Worm (Caenorhabditis elegans) whole organism, early embryonic: ENCODE data around the gene F59B2.3.

ENCODE experiments used
- F13C5.2 ChIP-seq: sonication (generic microtip); optimal IDR thresholded peaks from 2 replicates; lab custom pipeline; 2017; ENCODE audit warnings: mild to moderate bottlenecking, missing genetic modification characterization, inconsistent platforms, missing compliant biosample characterization
- ama-1 ChIP-seq: fragments of 150-350 bp; optimal IDR thresholded peaks from 2 replicates; lab custom pipeline; 2014
- ceh-13 ChIP-seq: fragments of 200-800 bp; sonication (Bioruptor generic); optimal IDR thresholded peaks from 2 replicates; lab custom pipeline; 2018; ENCODE audit warnings: mild to moderate bottlenecking, missing genetic modification characterization, missing compliant biosample characterization
- ets-7 ChIP-seq: sonication (generic microtip); optimal IDR thresholded peaks from 2 replicates; lab custom pipeline; 2016; ENCODE audit warnings: missing genotype, missing genetic modification characterization, missing compliant biosample characterization
- hmg-4 ChIP-seq: fragments of 200-800 bp; sonication (Bioruptor generic); optimal IDR thresholded peaks from 2 replicates; lab custom pipeline; 2018; ENCODE audit warnings: mild to moderate bottlenecking, missing genetic modification characterization, missing compliant biosample characterization
- hnd-1 ChIP-seq: sonication (generic microtip); optimal IDR thresholded peaks from 2 replicates; lab custom pipeline; 2016; ENCODE audit warnings: missing genetic modification characterization, missing compliant biosample characterization
- scrt-1 ChIP-seq: fragments of 200-800 bp; sonication (Bioruptor generic); IDR thresholded peaks from 2 replicates; pipeline ENCODE4 v1.3.6; 2022; ENCODE audit warnings: missing genetic modification characterization, missing compliant biosample characterization
- sea-1 ChIP-seq: fragments of 200-800 bp; sonication (Bioruptor generic); conservative IDR thresholded peaks from 2 replicates; pipeline ENCODE4 v1.3.6; 2022; ENCODE audit warnings: missing genetic modification characterization, missing compliant biosample characterization
- tbx-37 ChIP-seq: fragments of 200-800 bp; sonication (Bioruptor generic); conservative IDR thresholded peaks from 2 replicates; pipeline ENCODE4 v1.3.6; 2022; ENCODE audit warnings: missing genetic modification reagents, missing genetic modification characterization, missing compliant biosample characterization

DNA sequence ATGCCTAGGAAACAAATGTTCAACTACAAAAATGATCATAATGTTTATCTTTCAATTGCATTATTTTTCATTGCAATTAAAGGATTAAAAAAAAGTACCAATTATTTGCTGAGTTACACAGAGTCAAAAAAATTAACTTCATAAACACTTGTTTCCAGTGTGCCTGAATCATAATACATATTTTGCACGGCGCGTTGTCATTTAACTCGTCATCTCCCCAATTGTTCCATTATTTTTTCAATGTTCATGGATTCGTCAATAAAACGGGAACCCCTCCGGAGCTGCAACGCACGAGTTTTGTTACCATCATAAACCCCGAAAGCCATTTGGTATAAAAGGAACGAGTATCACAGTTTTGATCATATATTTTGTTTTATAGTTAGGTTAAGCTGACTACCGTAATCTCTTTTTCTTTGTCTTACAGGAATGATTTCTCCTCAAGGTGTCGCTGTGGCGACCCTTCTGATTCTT lies 17.6 kb upstream of the F59B2.3 start, which contains the start of gene F59B2.12:
- TF ChIP-seq sea-1 (GFP tag; lab: Robert Waterston, UW) (no peak), ets-7 (no peak), ama-1 (no peak), F13C5.2 (no peak), hnd-1 (tag; lab: Kevin White, UChicago) (no peak), hmg-4 (no peak), ceh-13 (GFP tag; lab: Kevin White, UChicago) (no peak), scrt-1 (GFP tag; lab: Robert Waterston, UW) (no peak), tbx-37 (GFP tag; lab: Robert Waterston, UW) (no peak)
